Fruit fly (Drosophila melanogaster) S2 (cell line): ENCODE results near the gene Tim17a1.

Source experiments
- CG8478 ChIP-seq: fragments of >200 bp; optimal IDR thresholded peaks from 2 replicates; lab custom pipeline; 2018
- CTCF ChIP-seq, 2 experiments: fragments of >200 bp; optimal IDR thresholded peaks; 2 replicates each; lab custom pipeline; 2018

The Tim17a1 gene

dm6 chr3R:12341374-12341773, 23.1 kb downstream of the Tim17a1 start, which contains the start of gene Sgsf:
TSS of gene Sgsf (plus strand) at chr3R:12341674.
- TF ChIP-seq CG8478: no peak
- no peak for TF ChIP-seq CTCF (optimal IDR thresholded peaks at IDR 0.05; lab: Kevin White, UChicago)

- TF ChIP-seq CG8478 (no peak), CTCF (optimal IDR thresholded peaks at IDR 0.05; lab: Kevin White, UChicago) (no peak)
Measured at dm6 chr3R:12329827-12330226, 34.7 kb downstream of the Tim17a1 start.

dm6 chr3R:12326855-12327254, 37.6 kb downstream of the Tim17a1 start:
- TF ChIP-seq CTCF (optimal IDR thresholded peaks at IDR 0.05; lab: Kevin White, UChicago): no peak
- no peak for TF ChIP-seq CG8478

- TF ChIP-seq CTCF (optimal IDR thresholded peaks at IDR 0.05; lab: Kevin White, UChicago): no peak
- TF ChIP-seq CG8478: no peak
Measured at dm6 chr3R:12323221-12323620, 41.3 kb downstream of the Tim17a1 start, which contains the start of gene CG10013. TSS of gene CG10013 (plus strand) at chr3R:12323521.

- TF ChIP-seq CTCF (optimal IDR thresholded peaks at IDR 0.05; lab: Kevin White, UChicago) (no peak), CG8478 (no peak)
Measured at dm6 chr3R:12317325-12317724, 47.2 kb downstream of the Tim17a1 start.

- TF ChIP-seq CTCF (optimal IDR thresholded peaks at IDR 0.05; lab: Kevin White, UChicago) (no peak), CG8478 (no peak)
Measured at dm6 chr3R:12316420-12316819, 48.1 kb downstream of the Tim17a1 start.

dm6 chr3R:12315455-12315854, 49.0 kb downstream of the Tim17a1 start:
- no peak for TF ChIP-seq CG8478
- no peak for TF ChIP-seq CTCF (optimal IDR thresholded peaks at IDR 0.05; lab: Kevin White, UChicago)

dm6 chr3R:12314236-12314635, 50.2 kb downstream of the Tim17a1 start:
- TF ChIP-seq CG8478 (no peak), CTCF (optimal IDR thresholded peaks at IDR 0.05; lab: Kevin White, UChicago) (no peak)
